Fruit fly (Drosophila melanogaster): Measurements from ENCODE around the gene RpLP0.

- TF ChIP-seq CG11696 (GFP tag; IDR thresholded peaks at IDR 0.05), result no peak
- TF ChIP-seq Bgb (GFP tag; IDR thresholded peaks at IDR 0.05; ENCODE audit: partially characterized antibody), result no peak
- TF ChIP-seq ttk (GFP tag; IDR thresholded peaks at IDR 0.05), result no peak
- no peak for TF ChIP-seq chn (GFP tag; optimal IDR thresholded peaks at IDR 0.05)
- no peak for TF ChIP-seq CG11085 (GFP tag; IDR thresholded peaks at IDR 0.05)
- no peak for TF ChIP-seq CG18262 (tag; optimal IDR thresholded peaks at IDR 0.05)
Observed at dm6 chr3L:22106704-22107103, 31.0 kb downstream of the RpLP0 start.
